Fruit fly (Drosophila melanogaster): ENCODE measurements around the gene CG13280.

Gene CG13280

DNA sequence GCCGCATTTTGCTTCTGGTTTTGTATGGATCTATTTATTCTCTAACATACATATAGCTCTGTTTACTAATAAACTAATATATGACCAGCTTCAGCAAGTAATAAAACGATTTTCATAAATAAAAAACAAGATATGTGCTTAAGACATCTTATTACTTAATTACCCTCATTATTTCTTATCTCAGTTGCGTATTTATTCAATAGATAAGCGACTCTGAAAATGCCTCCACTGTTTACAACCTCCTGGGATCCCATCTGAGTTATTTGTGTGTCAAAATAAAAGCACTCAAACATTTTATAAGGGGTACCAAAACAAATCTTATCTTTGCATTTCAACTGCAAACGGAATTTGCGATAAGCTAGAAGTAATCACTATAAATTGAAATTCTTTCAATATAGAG, 1.2 kb downstream of the CG13280 start (continued):
- TF ChIP-seq caup (GFP tag; optimal IDR thresholded peaks at IDR 0.05; ENCODE audit: severe bottlenecking) (no peak), CG18599 (GFP tag; optimal IDR thresholded peaks at IDR 0.05) (peak; percentile 36), dmrt11E (tag; optimal IDR thresholded peaks at IDR 0.05) (no peak), MBD-R2 (GFP tag; IDR thresholded peaks at IDR 0.05) (no peak), CG10979 (tag; optimal IDR thresholded peaks at IDR 0.05) (no peak), Mes4 (GFP tag; optimal IDR thresholded peaks at IDR 0.05) (no peak), dimm (GFP tag; IDR thresholded peaks at IDR 0.05) (no peak), Doc3 (GFP tag; IDR thresholded peaks at IDR 0.05; ENCODE audit: partially characterized antibody) (no peak), B-H2 (GFP tag; optimal IDR thresholded peaks at IDR 0.05) (peak; percentile 77), CG7372 (GFP tag; IDR thresholded peaks at IDR 0.05) (no peak), ab (GFP tag; optimal IDR thresholded peaks at IDR 0.05) (no peak), CG13424 (tag; optimal IDR thresholded peaks at IDR 0.05) (peak; percentile 17), sd (tag; optimal IDR thresholded peaks at IDR 0.05) (peak; percentile 98), Ets65A (GFP tag) (no peak), Hsf (GFP tag; optimal IDR thresholded peaks at IDR 0.05) (no peak), CG13287 (GFP tag; IDR thresholded peaks at IDR 0.05; ENCODE audit: partially characterized antibody) (no peak), D19B (GFP tag; optimal IDR thresholded peaks at IDR 0.05) (no peak), ara (GFP tag; IDR thresholded peaks at IDR 0.05) (0 out of 2 replicates have a peak, but pooled peaks have one; percentile 31), CG11247 (GFP tag; IDR thresholded peaks at IDR 0.05) (no peak), Meics (GFP tag; optimal IDR thresholded peaks at IDR 0.05) (no peak), CG18011 (GFP tag; optimal IDR thresholded peaks at IDR 0.05) (no peak), CG3281 (GFP tag; optimal IDR thresholded peaks at IDR 0.05) (peak; percentile 65), CG43689 (GFP tag; IDR thresholded peaks at IDR 0.05) (no peak), Eip74EF (GFP tag; optimal IDR thresholded peaks at IDR 0.05) (peak in 1 of 2 experiments; percentile 37), CG17802 (tag; optimal IDR thresholded peaks at IDR 0.05) (no peak), org-1 (GFP tag; optimal IDR thresholded peaks at IDR 0.05) (no peak), CG17186 (GFP tag; optimal IDR thresholded peaks at IDR 0.05) (no peak), Dp (GFP tag; optimal IDR thresholded peaks at IDR 0.05) (no peak), pb (GFP tag; optimal IDR thresholded peaks at IDR 0.05) (no peak), sug (tag; optimal IDR thresholded peaks at IDR 0.05) (peak; percentile 83), CG15479 (GFP tag; optimal IDR thresholded peaks at IDR 0.05) (no peak), CG12744 (GFP tag; optimal IDR thresholded peaks at IDR 0.05) (no peak), Atf3 (GFP tag; optimal IDR thresholded peaks at IDR 0.05) (no peak), Opbp (GFP tag; IDR thresholded peaks at IDR 0.05; ENCODE audit: partially characterized antibody) (no peak), Fer2 (tag; optimal IDR thresholded peaks at IDR 0.05) (peak; percentile 38), CG7963 (GFP tag; IDR thresholded peaks at IDR 0.05; ENCODE audit: partially characterized antibody) (no peak), CG3838 (GFP tag; optimal IDR thresholded peaks at IDR 0.05) (no peak), NC2α (GFP tag; optimal IDR thresholded peaks at IDR 0.05) (no peak), CG18476 (GFP tag; optimal IDR thresholded peaks at IDR 0.05) (no peak), CG17612 (GFP tag; IDR thresholded peaks at IDR 0.05) (no peak), CG17361 (GFP tag; IDR thresholded peaks at IDR 0.05) (no peak), Usf (GFP tag; optimal IDR thresholded peaks at IDR 0.05) (no peak), Scr (GFP tag; IDR thresholded peaks at IDR 0.05; ENCODE audit: partially characterized antibody) (no peak), CG14965 (GFP tag; optimal IDR thresholded peaks at IDR 0.05; ENCODE audit: borderline replicate concordance) (no peak), Ptx1 (GFP tag; IDR thresholded peaks at IDR 0.05) (no peak), sr (GFP tag; IDR thresholded peaks at IDR 0.05) (no peak), corto (GFP tag; optimal IDR thresholded peaks at IDR 0.05) (no peak), CG8089 (GFP tag; optimal IDR thresholded peaks at IDR 0.05) (no peak), Hr78 (GFP tag; optimal IDR thresholded peaks at IDR 0.05) (peak in 1 of 2 experiments; percentile 88), CG11560 (tag; IDR thresholded peaks at IDR 0.05) (no peak)

Data from whole organism, embryonic.